Fruit fly (Drosophila melanogaster) Kc167 (cell line): Measurements from ENCODE around the gene Spn28Dc.

Experiments
- psq ChIP-seq: fragments of >200 bp; optimal IDR thresholded peaks from 2 replicates; lab custom pipeline; 2017; ENCODE audit warnings: missing external identifiers
- ttk ChIP-seq: sonication (Bioruptor generic); optimal IDR thresholded peaks from 2 replicates; lab custom pipeline; 2017; ENCODE audit warnings: missing external identifiers

- TF ChIP-seq psq (lab: Kevin White, UChicago) (no peak), ttk (lab: Kevin White, UChicago) (no peak)
Measured at dm6 chr2L:7993984-7994854, 12.8 kb downstream of the Spn28Dc start, which contains the start of gene pes.
